Worm (Caenorhabditis elegans) whole organism, late embryonic: ENCODE measurements around the gene F55F10.3.

Source experiments
- C08G9.2 ChIP-seq: sonication (generic microtip); optimal IDR thresholded peaks from 2 replicates; lab custom pipeline; 2016; ENCODE audit warnings: mild to moderate bottlenecking, missing genetic modification characterization, moderate library complexity, missing compliant biosample characterization
- Y22D7AL.16 ChIP-seq: sonication (generic microtip); optimal IDR thresholded peaks from 2 replicates; lab custom pipeline; 2016; ENCODE audit warnings: missing genetic modification characterization, missing compliant biosample characterization
- ahr-1 ChIP-seq: sonication (generic microtip); optimal IDR thresholded peaks from 2 replicates; lab custom pipeline; 2016; ENCODE audit warnings: missing genetic modification characterization, missing compliant biosample characterization
- ceh-2 ChIP-seq: sonication (generic microtip); optimal IDR thresholded peaks from 2 replicates; lab custom pipeline; 2016; ENCODE audit warnings: missing genotype, missing genetic modification characterization, missing compliant biosample characterization
- ceh-22 ChIP-seq: sonication (generic microtip); optimal IDR thresholded peaks from 2 replicates; lab custom pipeline; 2017; ENCODE audit warnings: missing biosample characterization, missing genetic modification characterization
- ceh-24 ChIP-seq: sonication (generic microtip); optimal IDR thresholded peaks from 2 replicates; lab custom pipeline; 2016; ENCODE audit warnings: mild to moderate bottlenecking, missing genetic modification characterization, missing compliant biosample characterization
- ceh-34 ChIP-seq: sonication (generic microtip); optimal IDR thresholded peaks from 2 replicates; lab custom pipeline; 2016; ENCODE audit warnings: mild to moderate bottlenecking, missing genetic modification characterization, missing compliant biosample characterization
- ceh-9 ChIP-seq: sonication (generic microtip); optimal IDR thresholded peaks from 2 replicates; lab custom pipeline; 2016; ENCODE audit warnings: mild to moderate bottlenecking, missing genetic modification characterization, inconsistent platforms, missing compliant biosample characterization
- dve-1 ChIP-seq: sonication (generic microtip); optimal IDR thresholded peaks from 2 replicates; lab custom pipeline; 2017; ENCODE audit warnings: antibody characterized with exemption, mild to moderate bottlenecking, missing genetic modification characterization, missing compliant biosample characterization
- ets-4 ChIP-seq: sonication (generic microtip); optimal IDR thresholded peaks from 2 replicates; lab custom pipeline; 2016; ENCODE audit warnings: missing genetic modification characterization, missing compliant biosample characterization
- fkh-10 ChIP-seq: fragments of 150-350 bp; optimal IDR thresholded peaks from 2 replicates; lab custom pipeline; 2014; ENCODE audit warnings: missing biosample characterization, missing genetic modification reagents, missing genetic modification characterization
- fkh-6 ChIP-seq: sonication (generic microtip); optimal IDR thresholded peaks from 2 replicates; lab custom pipeline; 2016; ENCODE audit warnings: missing genetic modification characterization, missing compliant biosample characterization
- hlh-13 ChIP-seq: fragments of 200-800 bp; sonication (Bioruptor generic); optimal IDR thresholded peaks from 2 replicates; lab custom pipeline; 2018; ENCODE audit warnings: mild to moderate bottlenecking, missing genetic modification characterization, missing compliant biosample characterization
- hlh-8 ChIP-seq: sonication (generic microtip); optimal IDR thresholded peaks from 2 replicates; lab custom pipeline; 2016; ENCODE audit warnings: missing genotype, missing genetic modification characterization, missing compliant biosample characterization
- lim-6 ChIP-seq: sonication (generic microtip); optimal IDR thresholded peaks from 2 replicates; lab custom pipeline; 2016; ENCODE audit warnings: missing genetic modification characterization, missing compliant biosample characterization
- nfya-1 ChIP-seq: sonication (generic microtip); optimal IDR thresholded peaks from 2 replicates; lab custom pipeline; 2017; ENCODE audit warnings: missing genetic modification characterization, mild to moderate bottlenecking, missing compliant biosample characterization, antibody characterized with exemption, moderate library complexity
- nhr-11 ChIP-seq: fragments of 150-350 bp; optimal IDR thresholded peaks from 2 replicates; lab custom pipeline; 2014; ENCODE audit warnings: missing biosample characterization, missing genetic modification characterization
- nhr-232 ChIP-seq: sonication (generic microtip); optimal IDR thresholded peaks from 2 replicates; lab custom pipeline; 2016; ENCODE audit warnings: missing genetic modification characterization, missing compliant biosample characterization
- pag-3 ChIP-seq: sonication (generic microtip); optimal IDR thresholded peaks from 2 replicates; lab custom pipeline; 2016; ENCODE audit warnings: missing compliant biosample characterization, missing genetic modification characterization, borderline replicate concordance
- pax-1 ChIP-seq: fragments of 150-350 bp; optimal IDR thresholded peaks from 2 replicates; lab custom pipeline; 2014; ENCODE audit warnings: missing biosample characterization, missing genetic modification characterization
- pha-2 ChIP-seq: sonication (generic microtip); optimal IDR thresholded peaks from 2 replicates; lab custom pipeline; 2017; ENCODE audit warnings: mild to moderate bottlenecking, missing genetic modification characterization, missing compliant biosample characterization
- pqm-1 ChIP-seq: sonication (generic microtip); optimal IDR thresholded peaks from 2 replicates; lab custom pipeline; 2016; ENCODE audit warnings: missing genetic modification characterization, missing compliant biosample characterization
- ref-2 ChIP-seq: sonication (generic microtip); optimal IDR thresholded peaks from 2 replicates; lab custom pipeline; 2016; ENCODE audit warnings: missing genetic modification characterization, missing compliant biosample characterization
- rnt-1 ChIP-seq: sonication (generic microtip); optimal IDR thresholded peaks from 2 replicates; lab custom pipeline; 2016; ENCODE audit warnings: missing genetic modification characterization, missing compliant biosample characterization
- sdc-2 ChIP-seq: sonication (generic microtip); optimal IDR thresholded peaks from 2 replicates; lab custom pipeline; 2016; ENCODE audit warnings: missing genotype, missing genetic modification characterization, missing compliant biosample characterization
- sox-2 ChIP-seq: fragments of 200-800 bp; sonication (Bioruptor generic); IDR thresholded peaks from 2 replicates; pipeline ENCODE4 v1.3.6; 2022; ENCODE audit warnings: missing genetic modification reagents, missing genetic modification characterization, missing compliant biosample characterization
- sox-4 ChIP-seq: sonication (generic microtip); optimal IDR thresholded peaks from 2 replicates; lab custom pipeline; 2017; ENCODE audit warnings: mild to moderate bottlenecking, missing genetic modification characterization, inconsistent platforms, missing compliant biosample characterization
- tbx-2 ChIP-seq: sonication (generic microtip); optimal IDR thresholded peaks from 2 replicates; lab custom pipeline; 2016; ENCODE audit warnings: missing genetic modification characterization, missing compliant biosample characterization
- tbx-7 ChIP-seq: sonication (generic microtip); optimal IDR thresholded peaks from 2 replicates; lab custom pipeline; 2016; ENCODE audit warnings: missing genotype, missing genetic modification characterization, missing compliant biosample characterization
- ttx-3 ChIP-seq: sonication (generic microtip); optimal IDR thresholded peaks from 2 replicates; lab custom pipeline; 2016; ENCODE audit warnings: missing genetic modification reagents, missing genetic modification characterization, missing compliant biosample characterization
- unc-3 ChIP-seq, 2 experiments: fragments of 200-800 bp in 1 of 2; sonication (Bioruptor generic) in 1 of 2; sonication (generic microtip) in 1 of 2; conservative IDR thresholded peaks in 1 of 2; optimal IDR thresholded peaks in 1 of 2; 2 replicates each; pipeline versions ENCODE4 v1.3.6 to Lab custom; 2016 to 2022; ENCODE audit warnings: missing compliant biosample characterization in 2 of 2, missing genetic modification characterization in 2 of 2, missing genetic modification reagents in 1 of 2
- unc-42 ChIP-seq: sonication (generic microtip); optimal IDR thresholded peaks from 2 replicates; lab custom pipeline; 2016; ENCODE audit warnings: missing genotype, missing genetic modification characterization, missing compliant biosample characterization
- unc-55 ChIP-seq: sonication (generic microtip); optimal IDR thresholded peaks from 2 replicates; lab custom pipeline; 2017; ENCODE audit warnings: missing biosample characterization, missing genetic modification reagents, missing genetic modification characterization
- zip-5 ChIP-seq: sonication (generic microtip); optimal IDR thresholded peaks from 2 replicates; lab custom pipeline; 2016; ENCODE audit warnings: missing genetic modification characterization, missing compliant biosample characterization
- ztf-16 ChIP-seq: sonication (generic microtip); optimal IDR thresholded peaks from 2 replicates; lab custom pipeline; 2017; ENCODE audit warnings: missing genetic modification characterization, missing compliant biosample characterization

F55F10.3 gene

DNA sequence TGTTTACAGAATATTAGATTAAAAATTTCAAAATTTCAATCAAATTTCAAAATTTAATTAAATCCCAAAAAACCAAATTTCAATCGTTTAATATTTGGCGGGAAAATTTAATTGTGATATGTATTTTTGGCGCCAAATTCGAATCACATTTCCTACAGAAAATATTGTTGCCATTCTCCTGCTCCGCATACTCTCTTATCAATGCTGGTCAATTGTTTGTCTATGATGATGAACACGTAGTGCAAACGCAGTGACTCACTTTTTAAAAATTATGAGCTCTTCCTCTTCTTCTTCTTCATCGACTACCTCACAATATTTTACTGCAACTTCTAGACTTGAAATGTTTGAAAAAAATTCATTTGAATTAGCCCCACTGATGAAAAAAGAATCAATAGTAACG is 33.3 kb upstream of the F55F10.3 start, which contains the start of gene trpl-2:
Gene trpl-2 (plus strand): TSS at position 210 of the 400 bp plus-strand sequence.
- TF ChIP-seq ttx-3 (tag; lab: Kevin White, UChicago) (no peak), ets-4 (tag; lab: Kevin White, UChicago) (no peak), tbx-2 (tag; lab: Kevin White, UChicago) (no peak), ceh-22 (tag; lab: Kevin White, UChicago) (no peak), lim-6 (tag; lab: Kevin White, UChicago) (no peak), pax-1 (no peak), hlh-8 (no peak), hlh-13 (GFP tag; lab: Kevin White, UChicago) (no peak), pqm-1 (tag; lab: Kevin White, UChicago) (no peak), Y22D7AL.16 (no peak), ahr-1 (tag; lab: Kevin White, UChicago) (no peak), ceh-24 (tag; lab: Kevin White, UChicago) (no peak), dve-1 (tag; lab: Kevin White, UChicago) (no peak), pag-3 (tag; lab: Kevin White, UChicago) (no peak), pha-2 (no peak), nfya-1 (tag; lab: Kevin White, UChicago) (no peak)

DNA sequence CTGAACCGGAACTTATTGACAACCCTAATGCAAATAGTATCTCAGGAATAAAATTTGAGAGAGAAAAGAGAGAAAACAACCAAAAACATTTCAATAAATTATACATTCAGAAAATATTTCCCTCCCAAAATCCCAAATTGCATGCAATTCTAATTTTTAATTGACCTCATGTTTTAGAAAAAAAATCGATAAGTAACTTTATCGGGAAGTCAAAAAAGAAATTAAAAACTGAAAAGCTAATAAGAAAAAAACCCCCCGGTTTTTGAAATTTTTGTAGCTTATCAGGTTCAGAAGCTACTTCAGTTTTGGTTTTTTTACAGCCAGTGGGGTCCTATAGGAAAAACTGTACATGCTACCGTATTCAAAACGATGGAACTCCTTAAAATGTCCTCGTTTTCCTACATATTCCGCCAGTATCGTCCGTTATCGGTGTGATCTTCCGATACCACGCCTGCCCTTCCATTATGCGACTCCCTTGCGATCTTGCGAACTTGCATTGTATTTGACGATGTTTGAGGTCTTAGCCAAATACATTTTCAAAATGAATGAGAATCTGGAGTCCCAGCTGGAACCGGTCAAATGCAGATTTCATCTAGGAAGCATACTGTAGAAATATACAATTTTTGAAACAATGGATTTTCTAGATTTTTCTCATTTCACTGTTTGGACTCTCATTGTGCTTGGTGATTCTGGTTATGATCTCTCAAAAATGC is 23.5 kb upstream of the F55F10.3 start, which contains the start of the genes W03B1.3 and oac-51:
Gene W03B1.3 (minus strand): TSS at position 101 of the 713 bp plus-strand sequence.
Gene oac-51 (plus strand): TSS at position 663 of the 713 bp plus-strand sequence.
- TF ChIP-seq ztf-16 (no peak), zip-5 (tag; lab: Kevin White, UChicago) (no peak), ceh-34 (tag; lab: Kevin White, UChicago) (no peak)
- TF ChIP-seq, all 69 proteins: peak for 0

DNA sequence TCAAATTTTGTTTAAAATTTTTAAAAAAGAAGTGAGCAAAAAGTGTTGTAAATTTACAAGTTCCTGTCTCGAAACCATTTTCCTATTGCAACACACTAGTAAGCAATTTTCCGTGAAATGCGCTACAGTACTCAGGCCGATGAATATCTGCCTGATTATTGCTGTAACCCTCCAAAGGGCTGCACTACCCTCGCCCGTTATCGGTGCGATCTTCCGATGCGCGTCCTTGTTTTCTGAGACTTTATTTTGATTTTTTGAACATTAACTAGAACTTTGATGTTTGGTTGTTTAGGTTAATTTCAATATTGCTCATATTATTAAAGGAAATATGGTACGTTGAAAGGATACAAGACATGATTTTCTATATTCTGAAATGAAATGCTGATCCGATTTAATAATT is 21.5 kb upstream of the F55F10.3 start:
- TF ChIP-seq tbx-7 = no peak
- no peak for TF ChIP-seq fkh-6 (tag; lab: Kevin White, UChicago)
- no peak for TF ChIP-seq sdc-2 (tag; lab: Kevin White, UChicago)
- no peak for TF ChIP-seq ref-2 (tag; lab: Kevin White, UChicago)
- no peak for TF ChIP-seq sox-2 (GFP tag; lab: Robert Waterston, UW)
- no peak for TF ChIP-seq C08G9.2 (tag; lab: Kevin White, UChicago)
- no peak for TF ChIP-seq unc-3 (GFP tag; conservative IDR thresholded peaks at IDR 0.05; lab: Robert Waterston, UW)
- no peak for TF ChIP-seq unc-3 (tag; optimal IDR thresholded peaks at IDR 0.05; lab: Kevin White, UChicago)
- TF ChIP-seq ceh-2 (tag; lab: Kevin White, UChicago) = no peak
- TF ChIP-seq ets-4 (tag; lab: Kevin White, UChicago) = no peak
- TF ChIP-seq rnt-1 (tag; lab: Kevin White, UChicago) = no peak
- TF ChIP-seq fkh-10 = no peak
- no peak for TF ChIP-seq unc-55
- TF ChIP-seq nfya-1 (tag; lab: Kevin White, UChicago) = no peak
- TF ChIP-seq unc-42 (tag; lab: Kevin White, UChicago) = no peak
- no peak for TF ChIP-seq ceh-24 (tag; lab: Kevin White, UChicago)

DNA sequence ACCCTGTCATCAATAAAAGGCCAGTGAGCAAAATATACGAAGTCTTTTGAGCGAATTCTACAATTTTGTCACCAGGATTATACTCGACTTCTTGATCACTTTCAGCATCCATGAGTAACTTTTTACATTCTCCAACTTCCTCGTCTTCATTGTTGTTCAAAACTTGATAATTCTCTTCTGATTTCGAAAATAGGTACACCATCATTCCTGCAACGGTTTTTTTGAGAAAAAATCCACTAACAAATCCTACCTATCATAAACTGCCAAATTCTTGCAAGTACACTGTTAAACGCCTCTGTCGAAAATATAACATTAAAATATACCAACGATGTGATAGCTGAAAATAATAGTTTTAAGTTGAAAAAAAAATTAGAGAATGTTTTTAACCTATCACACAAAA is 14.9 kb upstream of the F55F10.3 start:
- TF ChIP-seq fkh-10 = no peak
- TF ChIP-seq sox-4 = no peak
- TF ChIP-seq fkh-6 (tag; lab: Kevin White, UChicago) = no peak
- no peak for TF ChIP-seq nhr-11 (tag; lab: Kevin White, UChicago)
- TF ChIP-seq ceh-9 (tag; lab: Kevin White, UChicago) = no peak
- no peak for TF ChIP-seq nhr-232 (tag; lab: Kevin White, UChicago)
- TF ChIP-seq hlh-8 = no peak
